Worm (Caenorhabditis elegans) whole organism, L3 larva: Measurements from ENCODE around the gene dnc-2.
A peak's percentile ranks its signal among the peaks of the same experiment; 100 is the strongest.

Experiments used
- R02D3.7 ChIP-seq: fragments of 150-350 bp; optimal IDR thresholded peaks from 2 replicates; lab custom pipeline; 2014; ENCODE audit warnings: missing biosample characterization, missing genetic modification characterization
- ZK546.5 ChIP-seq: sonication (generic microtip); optimal IDR thresholded peaks from 2 replicates; lab custom pipeline; 2017; ENCODE audit warnings: missing biosample characterization, missing genetic modification characterization
- aly-2 ChIP-seq: fragments of 150-350 bp; optimal IDR thresholded peaks from 2 replicates; lab custom pipeline; 2014; ENCODE audit warnings: missing biosample characterization, missing genetic modification characterization
- ama-1 ChIP-seq: fragments of 150-350 bp; optimal IDR thresholded peaks from 2 replicates; lab custom pipeline; 2018
- ceh-16 ChIP-seq: sonication (generic microtip); optimal IDR thresholded peaks from 2 replicates; lab custom pipeline; 2017; ENCODE audit warnings: missing biosample characterization, missing genetic modification characterization
- ceh-28 ChIP-seq: fragments of 150-350 bp; optimal IDR thresholded peaks from 2 replicates; lab custom pipeline; 2014; ENCODE audit warnings: missing biosample characterization, missing genetic modification reagents, missing genetic modification characterization
- ceh-82 ChIP-seq: fragments of 150-350 bp; optimal IDR thresholded peaks from 2 replicates; lab custom pipeline; 2014; ENCODE audit warnings: missing biosample characterization, missing genetic modification characterization
- ceh-9 ChIP-seq: sonication (generic microtip); optimal IDR thresholded peaks from 2 replicates; lab custom pipeline; 2018; ENCODE audit warnings: missing biosample characterization, missing genetic modification characterization
- daf-12 ChIP-seq: fragments of 150-350 bp; optimal IDR thresholded peaks from 2 replicates; lab custom pipeline; 2014; ENCODE audit warnings: missing biosample characterization, missing genetic modification reagents, missing genetic modification characterization
- egl-27 ChIP-seq: sonication (generic microtip); optimal IDR thresholded peaks from 4 replicates; lab custom pipeline; 2017; ENCODE audit warnings: missing biosample characterization, missing genetic modification reagents, missing genetic modification characterization
- egl-5 ChIP-seq: fragments of 150-350 bp; optimal IDR thresholded peaks from 2 replicates; lab custom pipeline; 2017; ENCODE audit warnings: missing biosample characterization, missing genetic modification reagents, missing genetic modification characterization, inconsistent platforms
- elt-1 ChIP-seq: fragments of 150-350 bp; optimal IDR thresholded peaks from 2 replicates; lab custom pipeline; 2014; ENCODE audit warnings: missing biosample characterization, missing genetic modification characterization
- elt-2 ChIP-seq: sonication (generic microtip); optimal IDR thresholded peaks from 2 replicates; lab custom pipeline; 2016; ENCODE audit warnings: missing genetic modification reagents, mild to moderate bottlenecking, missing genetic modification characterization, missing compliant biosample characterization
- elt-3 ChIP-seq, 3 experiments: fragments of 150-350 bp in 1 of 3; sonication (generic microtip) in 2 of 3; optimal IDR thresholded peaks; 2 replicates in 2 of 3; 4 replicates in 1 of 3; lab custom pipeline; 2014 to 2017; ENCODE audit warnings: missing biosample characterization in 3 of 3, missing genetic modification characterization in 3 of 3
- eor-1 ChIP-seq, 2 experiments: fragments of 150-350 bp; optimal IDR thresholded peaks; 2 replicates each; lab custom pipeline; 2014 to 2018; ENCODE audit warnings: missing biosample characterization in 2 of 2, missing genetic modification characterization in 2 of 2
- fkh-10 ChIP-seq: sonication (generic microtip); optimal IDR thresholded peaks from 2 replicates; lab custom pipeline; 2017; ENCODE audit warnings: missing biosample characterization, missing genetic modification reagents, missing genetic modification characterization
- fkh-2 ChIP-seq: fragments of 150-350 bp; optimal IDR thresholded peaks from 2 replicates; lab custom pipeline; 2014; ENCODE audit warnings: missing biosample characterization, missing genetic modification reagents, missing genetic modification characterization
- fos-1 ChIP-seq: fragments of 150-350 bp; optimal IDR thresholded peaks from 2 replicates; lab custom pipeline; 2014; ENCODE audit warnings: missing biosample characterization, missing genetic modification characterization
- hmg-11 ChIP-seq: sonication (generic microtip); optimal IDR thresholded peaks from 2 replicates; lab custom pipeline; 2016; ENCODE audit warnings: missing genetic modification characterization, missing compliant biosample characterization
- jun-1 ChIP-seq: fragments of 150-350 bp; optimal IDR thresholded peaks from 2 replicates; lab custom pipeline; 2014; ENCODE audit warnings: missing biosample characterization, missing genetic modification reagents, missing genetic modification characterization
- lin-15B ChIP-seq: fragments of 150-350 bp; optimal IDR thresholded peaks from 2 replicates; lab custom pipeline; 2014; ENCODE audit warnings: missing biosample characterization, missing genetic modification characterization
- lin-39 ChIP-seq: fragments of 150-350 bp; optimal IDR thresholded peaks from 2 replicates; lab custom pipeline; 2018; ENCODE audit warnings: missing biosample characterization, missing genetic modification reagents, missing genetic modification characterization
- lsy-12 ChIP-seq: sonication (generic microtip); optimal IDR thresholded peaks from 2 replicates; lab custom pipeline; 2016; ENCODE audit warnings: mild to moderate bottlenecking, missing genetic modification characterization, missing compliant biosample characterization
- mdl-1 ChIP-seq: fragments of 150-350 bp; optimal IDR thresholded peaks from 2 replicates; lab custom pipeline; 2014; ENCODE audit warnings: missing biosample characterization, missing genetic modification characterization
- mml-1 ChIP-seq: fragments of 150-350 bp; sonication (generic microtip); optimal IDR thresholded peaks from 3 replicates; lab custom pipeline; 2014; ENCODE audit warnings: missing biosample characterization, missing genetic modification characterization
- nfya-1 ChIP-seq: sonication (generic microtip); optimal IDR thresholded peaks from 2 replicates; lab custom pipeline; 2017; ENCODE audit warnings: missing genetic modification characterization, mild to moderate bottlenecking, missing compliant biosample characterization, antibody characterized with exemption, moderate library complexity; ENCODE audit not compliant: insufficient read depth
- nhr-11 ChIP-seq: fragments of 150-350 bp; optimal IDR thresholded peaks from 2 replicates; lab custom pipeline; 2014; ENCODE audit warnings: missing biosample characterization, missing genetic modification characterization
- nhr-12 ChIP-seq: fragments of 150-350 bp; optimal IDR thresholded peaks from 2 replicates; lab custom pipeline; 2014; ENCODE audit warnings: missing biosample characterization, missing genetic modification characterization
- nhr-23 ChIP-seq: fragments of 150-350 bp; optimal IDR thresholded peaks from 2 replicates; lab custom pipeline; 2014; ENCODE audit warnings: missing biosample characterization, missing genetic modification reagents, missing genetic modification characterization
- nhr-237 ChIP-seq: fragments of 150-350 bp; optimal IDR thresholded peaks from 2 replicates; lab custom pipeline; 2014; ENCODE audit warnings: missing biosample characterization, missing genetic modification characterization
- nhr-25 ChIP-seq: sonication (generic microtip); optimal IDR thresholded peaks from 2 replicates; lab custom pipeline; 2017; ENCODE audit warnings: missing biosample characterization, missing genetic modification characterization
- nhr-28 ChIP-seq: fragments of 150-350 bp; optimal IDR thresholded peaks from 2 replicates; lab custom pipeline; 2014; ENCODE audit warnings: missing biosample characterization, missing genetic modification characterization
- nhr-43 ChIP-seq: sonication (generic microtip); optimal IDR thresholded peaks from 2 replicates; lab custom pipeline; 2016; ENCODE audit warnings: mild to moderate bottlenecking, missing genetic modification characterization, missing compliant biosample characterization; ENCODE audit not compliant: poor library complexity, severe bottlenecking
- nhr-67 ChIP-seq: fragments of 150-350 bp; optimal IDR thresholded peaks from 2 replicates; lab custom pipeline; 2014; ENCODE audit warnings: missing biosample characterization, missing genetic modification characterization
- nhr-76 ChIP-seq: fragments of 150-350 bp; sonication (generic microtip); optimal IDR thresholded peaks from 5 replicates; lab custom pipeline; 2014; ENCODE audit warnings: missing biosample characterization, missing genetic modification characterization
- nhr-77 ChIP-seq: fragments of 150-350 bp; optimal IDR thresholded peaks from 2 replicates; lab custom pipeline; 2014; ENCODE audit warnings: missing biosample characterization, missing genetic modification characterization
- pha-4 ChIP-seq: fragments of 150-350 bp; optimal IDR thresholded peaks from 2 replicates; lab custom pipeline; 2014; ENCODE audit warnings: missing biosample characterization, missing genetic modification reagents, missing genetic modification characterization
- pqm-1 ChIP-seq: fragments of 150-350 bp; optimal IDR thresholded peaks from 2 replicates; lab custom pipeline; 2017; ENCODE audit warnings: missing biosample characterization, missing genetic modification characterization, inconsistent platforms
- sea-2 ChIP-seq: fragments of 150-350 bp; sonication (generic microtip); optimal IDR thresholded peaks from 4 replicates; lab custom pipeline; 2014; ENCODE audit warnings: missing biosample characterization, missing genetic modification reagents, missing genetic modification characterization
- skn-1 ChIP-seq: fragments of 150-350 bp; optimal IDR thresholded peaks from 2 replicates; lab custom pipeline; 2014; ENCODE audit warnings: missing biosample characterization, missing genetic modification characterization
- snpc-4 ChIP-seq: fragments of 150-350 bp; optimal IDR thresholded peaks from 2 replicates; lab custom pipeline; 2014; ENCODE audit warnings: missing biosample characterization, missing genetic modification characterization
- tbx-2 ChIP-seq: sonication (generic microtip); optimal IDR thresholded peaks from 2 replicates; lab custom pipeline; 2016; ENCODE audit warnings: mild to moderate bottlenecking, missing genetic modification characterization, missing compliant biosample characterization
- unc-39 ChIP-seq: sonication (generic microtip); optimal IDR thresholded peaks from 4 replicates; lab custom pipeline; 2017; ENCODE audit warnings: missing biosample characterization, missing genetic modification characterization
- unc-62 ChIP-seq: fragments of 150-350 bp; sonication (generic microtip); optimal IDR thresholded peaks from 4 replicates; lab custom pipeline; 2014; ENCODE audit warnings: missing biosample characterization, missing genetic modification reagents, missing genetic modification characterization
- zag-1 ChIP-seq: fragments of 150-350 bp; optimal IDR thresholded peaks from 2 replicates; lab custom pipeline; 2014; ENCODE audit warnings: missing biosample characterization, missing genetic modification characterization
- ztf-11 ChIP-seq: fragments of 150-350 bp; optimal IDR thresholded peaks from 2 replicates; lab custom pipeline; 2014; ENCODE audit warnings: missing biosample characterization, missing genetic modification characterization
- ztf-4 ChIP-seq: fragments of 150-350 bp; optimal IDR thresholded peaks from 2 replicates; lab custom pipeline; 2014; ENCODE audit warnings: missing biosample characterization, missing genetic modification characterization

Gene dnc-2

DNA sequence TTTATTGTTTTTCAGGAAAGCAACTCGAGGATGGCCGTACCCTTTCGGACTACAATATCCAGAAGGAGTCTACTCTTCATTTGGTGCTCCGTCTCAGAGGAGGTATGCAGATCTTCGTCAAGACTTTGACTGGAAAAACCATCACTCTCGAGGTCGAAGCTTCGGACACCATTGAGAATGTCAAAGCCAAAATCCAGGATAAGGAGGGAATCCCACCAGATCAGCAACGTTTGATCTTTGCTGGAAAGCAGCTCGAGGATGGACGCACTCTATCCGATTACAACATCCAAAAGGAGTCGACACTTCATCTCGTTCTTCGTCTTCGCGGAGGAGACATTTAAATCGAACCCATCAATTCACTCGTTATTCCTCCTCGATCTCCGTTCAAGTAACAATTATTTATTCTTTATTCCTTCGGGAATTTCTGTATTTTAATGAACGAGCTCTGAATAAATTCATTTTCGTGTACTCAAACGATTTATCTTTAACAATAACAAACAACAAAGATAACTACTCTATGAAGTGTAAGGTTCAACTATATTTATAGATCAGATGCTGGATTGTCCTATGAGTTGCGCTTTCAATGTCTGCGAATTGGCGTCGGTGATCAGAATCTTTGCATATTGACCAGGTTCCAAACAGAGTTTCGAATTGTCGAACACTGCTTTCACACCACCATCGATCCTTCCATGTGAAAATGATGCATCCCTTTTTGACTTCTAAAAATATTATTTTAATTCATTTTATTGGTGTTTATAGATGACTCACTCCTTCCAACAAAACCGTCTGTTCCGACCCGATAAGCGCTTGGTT lies 18.0 kb upstream of the dnc-2 start:
- TF ChIP-seq elt-2 (tag; lab: Kevin White, UChicago) (peak; percentile 55), nhr-77 (tag; lab: Kevin White, UChicago) (no peak), mml-1 (no peak), snpc-4 (tag; lab: Kevin White, UChicago) (no peak), tbx-2 (tag; lab: Kevin White, UChicago) (peak; percentile 70), unc-39 (tag; lab: Kevin White, UChicago) (no peak), pqm-1 (no peak), lin-39 (tag; lab: Kevin White, UChicago) (no peak), nfya-1 (peak; percentile 45), zag-1 (no peak), elt-1 (peak; percentile 21), nhr-12 (tag; lab: Kevin White, UChicago) (no peak), sea-2 (no peak), egl-5 (tag; lab: Kevin White, UChicago) (no peak), nhr-76 (tag; lab: Kevin White, UChicago) (no peak), nhr-43 (peak; percentile 92), elt-3 (tag; optimal IDR thresholded peaks at IDR 0.05; lab: Kevin White, UChicago) (no peak), nhr-237 (tag; lab: Kevin White, UChicago) (no peak), nhr-23 (tag; lab: Kevin White, UChicago) (peak; percentile 75), fos-1 (no peak), ama-1 (peak; percentile 98), lsy-12 (tag; lab: Kevin White, UChicago) (peak; percentile 73), unc-62 (no peak), fkh-2 (tag; lab: Kevin White, UChicago) (no peak), eor-1 (tag; optimal IDR thresholded peaks at IDR 0.05; lab: Kevin White, UChicago) (no peak), lin-15B (tag; lab: Kevin White, UChicago) (no peak), ceh-28 (tag; lab: Kevin White, UChicago) (no peak), skn-1 (tag; lab: Kevin White, UChicago) (no peak), nhr-25 (tag; lab: Kevin White, UChicago) (peak; percentile 32), mdl-1 (tag; lab: Kevin White, UChicago) (no peak), nhr-28 (tag; lab: Kevin White, UChicago) (no peak), ceh-82 (tag; lab: Kevin White, UChicago) (peak; percentile 50), aly-2 (tag; lab: Kevin White, UChicago) (no peak), fkh-10 (GFP tag; lab: Kevin White, UChicago) (no peak), R02D3.7 (tag; lab: Kevin White, UChicago) (peak; percentile 34), hmg-11 (peak; percentile 16), ZK546.5 (tag; lab: Kevin White, UChicago) (no peak), daf-12 (no peak), jun-1 (peak; percentile 57), ztf-11 (tag; lab: Kevin White, UChicago) (no peak), ceh-16 (tag; lab: Kevin White, UChicago) (no peak), egl-27 (no peak), ceh-9 (tag; lab: Kevin White, UChicago) (no peak), nhr-11 (tag; lab: Kevin White, UChicago) (no peak), pha-4 (peak; percentile 23), ztf-4 (peak; percentile 83), nhr-67 (tag; lab: Kevin White, UChicago) (no peak)
- TF ChIP-seq, all 47 proteins: peak for 15
